Worm (Caenorhabditis elegans) whole organism, mixed stage, embryonic: ENCODE data around the gene Y94A7B.11.

Source experiments
- M03D4.4 ChIP-seq: sonication (generic microtip); optimal IDR thresholded peaks from 2 replicates; lab custom pipeline; 2017; ENCODE audit warnings: mild to moderate bottlenecking, missing genetic modification characterization, missing compliant biosample characterization
- bed-3 ChIP-seq: fragments of 200-800 bp; sonication (Bioruptor generic); optimal IDR thresholded peaks from 3 replicates; lab custom pipeline; 2018; ENCODE audit warnings: mild to moderate bottlenecking, missing genetic modification characterization, moderate library complexity, missing compliant biosample characterization
- ceh-39 ChIP-seq: fragments of 150-350 bp; optimal IDR thresholded peaks from 2 replicates; lab custom pipeline; 2014; ENCODE audit warnings: missing biosample characterization, missing genetic modification characterization
- ceh-43 ChIP-seq: fragments of 200-800 bp; sonication (Bioruptor generic); optimal IDR thresholded peaks from 2 replicates; lab custom pipeline; 2018; ENCODE audit warnings: mild to moderate bottlenecking, missing genetic modification characterization, moderate library complexity, missing compliant biosample characterization
- ceh-83 ChIP-seq: fragments of 200-800 bp; sonication (Bioruptor generic); optimal IDR thresholded peaks from 2 replicates; lab custom pipeline; 2018; ENCODE audit warnings: mild to moderate bottlenecking, missing genetic modification characterization, missing compliant biosample characterization
- ces-1 ChIP-seq: fragments of 150-350 bp; optimal IDR thresholded peaks from 2 replicates; lab custom pipeline; 2014; ENCODE audit warnings: missing biosample characterization, missing genetic modification reagents, missing genetic modification characterization
- cnd-1 ChIP-seq: fragments of 200-800 bp; sonication (Bioruptor generic); optimal IDR thresholded peaks from 2 replicates; lab custom pipeline; 2018; ENCODE audit warnings: mild to moderate bottlenecking, missing genetic modification characterization, missing compliant biosample characterization
- drap-1 ChIP-seq: fragments of 200-800 bp; sonication (Bioruptor generic); optimal IDR thresholded peaks from 3 replicates; lab custom pipeline; 2018; ENCODE audit warnings: mild to moderate bottlenecking, missing genetic modification characterization, missing compliant biosample characterization
- elt-1 ChIP-seq: sonication (generic microtip); optimal IDR thresholded peaks from 2 replicates; lab custom pipeline; 2017; ENCODE audit warnings: missing genetic modification characterization, mild to moderate bottlenecking, missing compliant biosample characterization, antibody characterized with exemption, moderate library complexity, borderline replicate concordance; ENCODE audit not compliant: insufficient read depth
- elt-3 ChIP-seq: fragments of 150-350 bp; optimal IDR thresholded peaks from 2 replicates; lab custom pipeline; 2014; ENCODE audit warnings: missing biosample characterization, missing genetic modification characterization
- flh-1 ChIP-seq: fragments of 200-800 bp; sonication (Bioruptor generic); optimal IDR thresholded peaks from 2 replicates; lab custom pipeline; 2018; ENCODE audit warnings: mild to moderate bottlenecking, missing genetic modification characterization, moderate library complexity, missing compliant biosample characterization
- ham-2 ChIP-seq: fragments of 200-800 bp; sonication (Bioruptor generic); optimal IDR thresholded peaks from 2 replicates; lab custom pipeline; 2018; ENCODE audit warnings: mild to moderate bottlenecking, missing genetic modification characterization, missing compliant biosample characterization
- hlh-1 ChIP-seq: fragments of 150-350 bp; optimal IDR thresholded peaks from 2 replicates; lab custom pipeline; 2014; ENCODE audit warnings: missing biosample characterization, missing genetic modification reagents, missing genetic modification characterization
- lin-13 ChIP-seq: fragments of 150-350 bp; optimal IDR thresholded peaks from 2 replicates; lab custom pipeline; 2014; ENCODE audit warnings: missing biosample characterization, missing genetic modification characterization
- lin-32 ChIP-seq: fragments of 200-800 bp; sonication (Bioruptor generic); optimal IDR thresholded peaks from 2 replicates; lab custom pipeline; 2018; ENCODE audit warnings: mild to moderate bottlenecking, missing genetic modification characterization, missing compliant biosample characterization
- lsy-2 ChIP-seq: fragments of 150-350 bp; optimal IDR thresholded peaks from 2 replicates; lab custom pipeline; 2014; ENCODE audit warnings: missing biosample characterization, missing genetic modification characterization
- mab-5 ChIP-seq: fragments of 150-350 bp; optimal IDR thresholded peaks from 2 replicates; lab custom pipeline; 2014; ENCODE audit warnings: missing biosample characterization, missing genetic modification characterization
- mep-1 ChIP-seq: fragments of 150-350 bp; optimal IDR thresholded peaks from 2 replicates; lab custom pipeline; 2017; ENCODE audit warnings: missing biosample characterization, missing genetic modification reagents, missing genetic modification characterization, inconsistent platforms
- mls-2 ChIP-seq: sonication (generic microtip); optimal IDR thresholded peaks from 2 replicates; lab custom pipeline; 2016; ENCODE audit warnings: mild to moderate bottlenecking, missing genetic modification characterization, moderate library complexity, missing compliant biosample characterization
- nhr-12 ChIP-seq: fragments of 150-350 bp; optimal IDR thresholded peaks from 2 replicates; lab custom pipeline; 2014; ENCODE audit warnings: missing biosample characterization, missing genetic modification characterization
- nhr-2 ChIP-seq: fragments of 150-350 bp; optimal IDR thresholded peaks from 2 replicates; lab custom pipeline; 2014; ENCODE audit warnings: missing biosample characterization, missing genetic modification characterization
- nhr-237 ChIP-seq: fragments of 150-350 bp; optimal IDR thresholded peaks from 2 replicates; lab custom pipeline; 2014; ENCODE audit warnings: missing biosample characterization, missing genetic modification characterization
- nhr-28 ChIP-seq: fragments of 150-350 bp; optimal IDR thresholded peaks from 2 replicates; lab custom pipeline; 2014; ENCODE audit warnings: missing biosample characterization, missing genetic modification characterization
- pha-4 ChIP-seq: fragments of 150-350 bp; optimal IDR thresholded peaks from 2 replicates; lab custom pipeline; 2018; ENCODE audit warnings: missing biosample characterization, missing genetic modification reagents, missing genetic modification characterization
- sem-2 ChIP-seq: fragments of 200-800 bp; sonication (Bioruptor generic); optimal IDR thresholded peaks from 2 replicates; lab custom pipeline; 2018; ENCODE audit warnings: mild to moderate bottlenecking, missing genetic modification characterization, missing compliant biosample characterization
- snpc-4 ChIP-seq: fragments of 150-350 bp; optimal IDR thresholded peaks from 2 replicates; lab custom pipeline; 2014; ENCODE audit warnings: missing biosample characterization, missing genetic modification characterization
- sptf-1 ChIP-seq: sonication (generic microtip); optimal IDR thresholded peaks from 2 replicates; lab custom pipeline; 2017; ENCODE audit warnings: mild to moderate bottlenecking, missing genetic modification characterization, moderate library complexity, missing compliant biosample characterization
- tbx-8 ChIP-seq: fragments of 200-800 bp; sonication (Bioruptor generic); optimal IDR thresholded peaks from 2 replicates; lab custom pipeline; 2018; ENCODE audit warnings: mild to moderate bottlenecking, missing genetic modification characterization, moderate library complexity, missing compliant biosample characterization
- unc-120 ChIP-seq: sonication (generic microtip); optimal IDR thresholded peaks from 2 replicates; lab custom pipeline; 2017; ENCODE audit warnings: missing genetic modification characterization, missing compliant biosample characterization; ENCODE audit not compliant: poor library complexity, severe bottlenecking
- unc-62 ChIP-seq: fragments of 150-350 bp; optimal IDR thresholded peaks from 2 replicates; lab custom pipeline; 2014; ENCODE audit warnings: missing biosample characterization, missing genetic modification reagents, missing genetic modification characterization
- zip-8 ChIP-seq: fragments of 150-350 bp; optimal IDR thresholded peaks from 2 replicates; lab custom pipeline; 2014; ENCODE audit warnings: missing biosample characterization, missing genetic modification characterization
- ztf-11 ChIP-seq: fragments of 150-350 bp; optimal IDR thresholded peaks from 2 replicates; lab custom pipeline; 2014; ENCODE audit warnings: missing biosample characterization, missing genetic modification characterization

Y94A7B.11 gene

ce11 chrV:17821805-17822204, 19.4 kb upstream of the Y94A7B.11 start, which contains the start of gene srh-300:
Gene srh-300, plus strand, starts transcription at chrV:17822105.
- TF ChIP-seq cnd-1 (tag; lab: Kevin White, UChicago) = no peak
- TF ChIP-seq unc-120 (tag; lab: Kevin White, UChicago) = no peak
- TF ChIP-seq lin-13 (tag; lab: Kevin White, UChicago) = no peak
- TF ChIP-seq elt-1 (tag; lab: Kevin White, UChicago) = no peak
- no peak for TF ChIP-seq pha-4 (tag; lab: Kevin White, UChicago)
- no peak for TF ChIP-seq snpc-4 (tag; lab: Kevin White, UChicago)
- TF ChIP-seq ceh-39 (tag; lab: Kevin White, UChicago) = no peak
- no peak for TF ChIP-seq drap-1
- TF ChIP-seq hlh-1 (tag; lab: Kevin White, UChicago) = no peak
- no peak for TF ChIP-seq bed-3 (GFP tag; lab: Kevin White, UChicago)

- TF ChIP-seq lsy-2 (tag; lab: Kevin White, UChicago) (no peak), snpc-4 (tag; lab: Kevin White, UChicago) (no peak), cnd-1 (tag; lab: Kevin White, UChicago) (no peak), pha-4 (tag; lab: Kevin White, UChicago) (no peak), sem-2 (GFP tag; lab: Kevin White, UChicago) (no peak), zip-8 (no peak), bed-3 (GFP tag; lab: Kevin White, UChicago) (no peak), mls-2 (tag; lab: Kevin White, UChicago) (no peak), lin-32 (GFP tag; lab: Kevin White, UChicago) (no peak), mab-5 (tag; lab: Kevin White, UChicago) (no peak), sptf-1 (tag; lab: Kevin White, UChicago) (no peak), ztf-11 (tag; lab: Kevin White, UChicago) (no peak), ces-1 (GFP tag; lab: Kevin White, UChicago) (no peak), nhr-237 (tag; lab: Kevin White, UChicago) (no peak), ceh-39 (tag; lab: Kevin White, UChicago) (no peak), elt-1 (tag; lab: Kevin White, UChicago) (no peak)
These were observed 17.3 kb upstream of the Y94A7B.11 start for ce11 chrV:17819704-17820103.

DNA sequence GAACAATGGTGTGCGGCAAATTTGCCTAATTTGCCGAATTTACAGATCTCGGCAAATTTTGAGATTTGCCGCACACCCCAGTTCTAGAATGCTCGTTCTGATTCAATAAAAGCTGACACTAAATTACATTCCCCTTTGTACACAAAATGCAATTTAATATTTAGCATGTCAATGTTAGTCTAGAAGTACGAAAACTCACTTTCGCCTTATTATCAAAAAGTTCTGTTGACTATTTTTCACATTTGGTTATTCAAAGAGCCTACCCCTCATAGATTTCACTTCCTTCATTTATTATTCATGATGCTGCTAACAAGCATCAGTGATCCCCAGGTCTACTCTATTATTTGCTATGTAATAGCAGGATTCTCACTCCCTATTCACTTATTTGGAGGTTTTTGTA, 16.1 kb upstream of the Y94A7B.11 start, which contains the start of gene srh-298:
srh-298 (plus strand) TSS at position 301 of the 400 bp plus-strand sequence.
- TF ChIP-seq flh-1 (GFP tag; lab: Kevin White, UChicago) (no peak), M03D4.4 (tag; lab: Kevin White, UChicago) (no peak), unc-62 (GFP tag; lab: Kevin White, UChicago) (no peak), lsy-2 (tag; lab: Kevin White, UChicago) (no peak), elt-1 (tag; lab: Kevin White, UChicago) (no peak), nhr-237 (tag; lab: Kevin White, UChicago) (no peak)
- TF ChIP-seq, all 35 proteins: peak for 0

ce11 chrV:17812127-17812526, 9.7 kb upstream of the Y94A7B.11 start:
- TF ChIP-seq nhr-12 (tag; lab: Kevin White, UChicago) (no peak), drap-1 (no peak), cnd-1 (tag; lab: Kevin White, UChicago) (no peak), ceh-83 (no peak), mep-1 (tag; lab: Kevin White, UChicago) (no peak), pha-4 (tag; lab: Kevin White, UChicago) (no peak)
- TF ChIP-seq, all 35 proteins: peak for 0

DNA sequence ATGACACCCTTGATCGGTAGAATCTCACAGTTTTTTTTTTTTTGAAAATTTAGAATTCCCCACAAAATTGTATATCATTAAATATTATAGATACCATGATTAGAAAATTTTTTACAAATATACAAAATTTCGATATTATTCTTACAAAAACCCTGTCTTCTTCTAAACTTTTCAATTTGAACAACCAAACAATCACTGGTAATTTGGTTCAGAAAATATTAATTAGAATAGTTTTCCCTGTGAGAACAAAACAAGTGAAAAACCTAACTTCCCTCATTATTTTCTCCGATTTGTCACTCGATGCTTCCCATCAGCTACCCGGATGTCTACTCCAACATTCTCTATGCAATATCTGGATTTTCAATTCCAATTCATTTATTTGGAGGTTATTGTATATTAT, 7.6 kb upstream of the Y94A7B.11 start, which contains the start of gene srh-296:
srh-296 (plus strand) TSS at position 301 of the 400 bp plus-strand sequence.
- TF ChIP-seq ham-2 (GFP tag; lab: Kevin White, UChicago) (no peak), tbx-8 (GFP tag; lab: Kevin White, UChicago) (no peak)

- TF ChIP-seq ham-2 (GFP tag; lab: Kevin White, UChicago) (no peak), ces-1 (GFP tag; lab: Kevin White, UChicago) (no peak), ceh-43 (GFP tag; lab: Kevin White, UChicago) (no peak), nhr-12 (tag; lab: Kevin White, UChicago) (no peak), unc-62 (GFP tag; lab: Kevin White, UChicago) (no peak), elt-3 (tag; lab: Kevin White, UChicago) (no peak), ceh-39 (tag; lab: Kevin White, UChicago) (no peak), hlh-1 (tag; lab: Kevin White, UChicago) (no peak), nhr-2 (tag; lab: Kevin White, UChicago) (no peak), zip-8 (no peak), cnd-1 (tag; lab: Kevin White, UChicago) (no peak), mep-1 (tag; lab: Kevin White, UChicago) (no peak), nhr-237 (tag; lab: Kevin White, UChicago) (no peak), flh-1 (GFP tag; lab: Kevin White, UChicago) (no peak), nhr-28 (tag; lab: Kevin White, UChicago) (no peak), lin-32 (GFP tag; lab: Kevin White, UChicago) (no peak), sem-2 (GFP tag; lab: Kevin White, UChicago) (no peak), ztf-11 (tag; lab: Kevin White, UChicago) (no peak), elt-1 (tag; lab: Kevin White, UChicago) (no peak), sptf-1 (tag; lab: Kevin White, UChicago) (no peak)
These were observed 2.9 kb upstream of the Y94A7B.11 start, which contains the start of gene srh-291 for ce11 chrV:17805323-17805722. Gene srh-291, plus strand, starts transcription at chrV:17805623.
